Worm (Caenorhabditis elegans) whole organism, young adult: ENCODE measurements around the gene oac-40.

Source experiments
- bed-1 ChIP-seq: fragments of 200-800 bp; sonication (Bioruptor generic); IDR thresholded peaks from 2 replicates; pipeline ENCODE4 v1.3.6; 2022; ENCODE audit warnings: missing genetic modification reagents, missing genetic modification characterization, missing compliant biosample characterization
- lin-26 ChIP-seq: fragments of 200-800 bp; sonication (Bioruptor generic); IDR thresholded peaks from 2 replicates; pipeline ENCODE4 v1.3.6; 2022; ENCODE audit warnings: missing genetic modification reagents, missing genetic modification characterization, missing compliant biosample characterization
- lin-35 ChIP-seq, 3 experiments: fragments of 150-350 bp in 2 of 3; sonication (generic microtip) in 1 of 3; optimal IDR thresholded peaks; 2 replicates each; lab custom pipeline; 2014 to 2018; ENCODE audit warnings: missing biosample characterization in 3 of 3, missing genetic modification characterization in 3 of 3, missing genetic modification reagents in 3 of 3

DNA sequence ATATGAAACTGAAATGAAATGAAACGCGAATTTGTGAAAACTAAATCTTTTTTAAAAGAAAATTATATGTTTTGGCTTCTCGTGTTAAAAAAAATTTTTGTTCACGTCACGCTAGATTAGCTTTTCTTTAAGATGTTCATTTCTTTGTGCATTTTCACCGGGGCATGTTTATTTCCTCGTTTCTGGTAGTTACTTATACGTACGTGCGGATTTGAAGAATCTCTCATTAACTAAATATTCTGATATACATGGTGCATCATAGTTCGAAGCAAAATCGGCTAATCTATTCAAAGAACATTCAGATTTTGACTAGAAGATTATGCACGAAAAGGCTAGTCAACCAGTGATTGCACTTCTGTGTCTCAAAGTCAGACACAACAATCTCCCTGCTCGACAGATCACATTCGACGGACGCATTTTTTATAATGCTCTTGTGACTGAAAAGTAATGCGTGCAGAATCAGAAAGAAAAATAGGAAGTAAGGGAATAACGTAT, 31.0 kb downstream of the oac-40 start, which contains the start of gene C25E10.17:
- TF ChIP-seq lin-35 (GFP tag; optimal IDR thresholded peaks at IDR 0.05; lab: Kevin White, UChicago) (no peak), lin-26 (no peak), bed-1 (GFP tag; lab: Robert Waterston, UW) (no peak)
